Worm (Caenorhabditis elegans): Measurements from ENCODE around the gene F21A3.2.

DNA sequence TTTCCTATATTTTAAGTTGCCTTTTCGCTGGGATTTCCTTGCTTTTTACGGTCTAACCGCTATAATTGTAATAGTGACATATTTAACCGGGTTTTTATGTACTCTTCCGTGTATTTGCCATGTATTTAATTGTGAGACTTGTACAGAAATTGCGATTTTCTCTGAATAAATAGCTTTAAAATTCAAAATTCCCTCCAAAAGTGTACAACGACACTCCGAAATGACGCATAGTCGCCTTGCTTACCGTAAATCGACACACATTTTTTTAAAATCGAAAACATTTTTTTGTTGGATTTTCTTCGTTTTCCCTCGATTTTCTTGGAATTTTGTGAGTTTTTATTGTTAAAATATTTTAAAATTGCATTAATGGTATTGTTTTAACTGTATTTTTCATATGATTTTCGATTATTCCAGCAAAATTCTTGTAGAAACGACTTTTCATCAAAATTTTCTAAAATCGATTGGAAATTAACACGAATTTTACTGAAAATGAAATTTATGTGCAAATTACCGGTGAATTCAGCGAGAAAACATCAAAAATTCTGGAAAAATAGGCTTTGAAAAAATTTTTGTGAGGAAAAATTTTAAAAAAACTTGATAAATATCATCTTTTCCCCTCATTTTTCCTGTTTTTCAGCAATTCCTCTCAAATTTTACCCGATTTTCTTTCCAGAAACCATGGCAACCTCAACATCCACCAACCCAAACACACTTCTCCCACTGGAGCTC lies 36.1 kb upstream of the F21A3.2 start, which contains the start of gene lsm-5:
- no peak for TF ChIP-seq med-1 (GFP tag; optimal IDR thresholded peaks at IDR 0.05; ENCODE audit: insufficient read depth)
- no peak for TF ChIP-seq ztf-23 (GFP tag; IDR thresholded peaks at IDR 0.05)
- no peak for TF ChIP-seq ref-1 (GFP tag; conservative IDR thresholded peaks at IDR 0.05)
- no peak for TF ChIP-seq T22C8.4 (GFP tag; IDR thresholded peaks at IDR 0.05)
